Worm (Caenorhabditis elegans) whole organism, L2 larva: ENCODE measurements around the gene Y44A6D.1.

Source experiments
- ZK546.5 ChIP-seq: sonication (generic microtip); optimal IDR thresholded peaks from 2 replicates; lab custom pipeline; 2017; ENCODE audit warnings: missing biosample characterization, missing genetic modification characterization
- ama-1 ChIP-seq: fragments of 150-350 bp; optimal IDR thresholded peaks from 2 replicates; lab custom pipeline; 2018; ENCODE audit warnings: inconsistent platforms
- egl-27 ChIP-seq: sonication (generic microtip); optimal IDR thresholded peaks from 3 replicates; lab custom pipeline; 2017; ENCODE audit warnings: missing biosample characterization, missing genetic modification reagents, missing genetic modification characterization
- elt-3 ChIP-seq: sonication (generic microtip); optimal IDR thresholded peaks from 2 replicates; lab custom pipeline; 2017; ENCODE audit warnings: missing biosample characterization, missing genetic modification characterization
- lin-11 ChIP-seq: fragments of 150-350 bp; sonication (generic microtip); optimal IDR thresholded peaks from 2 replicates; lab custom pipeline; 2014; ENCODE audit warnings: missing biosample characterization, missing genetic modification characterization, inconsistent platforms, mixed read lengths
- lsy-2 ChIP-seq, 2 experiments: fragments of 150-350 bp in 1 of 2; sonication (generic microtip) in 1 of 2; optimal IDR thresholded peaks; 2 replicates each; lab custom pipeline; 2014 to 2017; ENCODE audit warnings: missing biosample characterization in 2 of 2, missing genetic modification characterization in 2 of 2
- mdl-1 ChIP-seq, 2 experiments: fragments of 150-350 bp in 1 of 2; sonication (generic microtip) in 1 of 2; optimal IDR thresholded peaks; 2 replicates each; lab custom pipeline; 2017; ENCODE audit warnings: missing biosample characterization in 2 of 2, missing genetic modification characterization in 2 of 2
- nhr-237 ChIP-seq: fragments of 150-350 bp; optimal IDR thresholded peaks from 2 replicates; lab custom pipeline; 2014; ENCODE audit warnings: missing biosample characterization, missing genetic modification characterization
- skn-1 ChIP-seq: sonication (generic microtip); optimal IDR thresholded peaks from 2 replicates; lab custom pipeline; 2017; ENCODE audit warnings: missing biosample characterization, missing genetic modification characterization
- sma-9 ChIP-seq, 2 experiments: fragments of 150-350 bp in 1 of 2; sonication (generic microtip) in 1 of 2; optimal IDR thresholded peaks; 2 replicates each; lab custom pipeline; 2014 to 2016; ENCODE audit warnings: missing genetic modification characterization in 2 of 2, mild to moderate bottlenecking in 1 of 2, missing biosample characterization in 1 of 2, missing compliant biosample characterization in 1 of 2, missing genetic modification reagents in 1 of 2, moderate library complexity in 1 of 2
- snpc-4 ChIP-seq: fragments of 150-350 bp; optimal IDR thresholded peaks from 2 replicates; lab custom pipeline; 2014; ENCODE audit warnings: missing biosample characterization, missing genetic modification characterization
- unc-62 ChIP-seq: fragments of 150-350 bp; optimal IDR thresholded peaks from 2 replicates; lab custom pipeline; 2014; ENCODE audit warnings: missing biosample characterization, missing genetic modification reagents, missing genetic modification characterization
- ztf-1 ChIP-seq: fragments of 200-800 bp; sonication (Bioruptor generic); conservative IDR thresholded peaks from 2 replicates; pipeline ENCODE4 v1.3.6; 2022; ENCODE audit warnings: missing genetic modification characterization, missing compliant biosample characterization

- TF ChIP-seq nhr-237 (tag; lab: Kevin White, UChicago) (no peak), ztf-1 (GFP tag; lab: Robert Waterston, UW) (no peak), egl-27 (no peak), sma-9 (GFP tag; optimal IDR thresholded peaks at IDR 0.05; lab: Kevin White, UChicago) (no peak), sma-9 (tag; optimal IDR thresholded peaks at IDR 0.05; lab: Kevin White, UChicago) (no peak), mdl-1 (tag; optimal IDR thresholded peaks at IDR 0.05; lab: Kevin White, UChicago) (no peak), ZK546.5 (no peak), lin-11 (tag; lab: Kevin White, UChicago) (no peak), elt-3 (tag; lab: Kevin White, UChicago) (no peak), skn-1 (tag; lab: Kevin White, UChicago) (no peak), lsy-2 (tag; optimal IDR thresholded peaks at IDR 0.05; lab: Kevin White, UChicago) (no peak), unc-62 (GFP tag; lab: Kevin White, UChicago) (no peak), ama-1 (lab: Kevin White, UChicago) (no peak), snpc-4 (tag; lab: Kevin White, UChicago) (no peak)
Measured at ce11 chrV:20773647-20774046, 16.2 kb downstream of the Y44A6D.1 start, which contains the start of gene F38A6.5.
